Fruit fly (Drosophila melanogaster): Measurements from ENCODE around the gene Dhdds.

Dhdds gene

DNA sequence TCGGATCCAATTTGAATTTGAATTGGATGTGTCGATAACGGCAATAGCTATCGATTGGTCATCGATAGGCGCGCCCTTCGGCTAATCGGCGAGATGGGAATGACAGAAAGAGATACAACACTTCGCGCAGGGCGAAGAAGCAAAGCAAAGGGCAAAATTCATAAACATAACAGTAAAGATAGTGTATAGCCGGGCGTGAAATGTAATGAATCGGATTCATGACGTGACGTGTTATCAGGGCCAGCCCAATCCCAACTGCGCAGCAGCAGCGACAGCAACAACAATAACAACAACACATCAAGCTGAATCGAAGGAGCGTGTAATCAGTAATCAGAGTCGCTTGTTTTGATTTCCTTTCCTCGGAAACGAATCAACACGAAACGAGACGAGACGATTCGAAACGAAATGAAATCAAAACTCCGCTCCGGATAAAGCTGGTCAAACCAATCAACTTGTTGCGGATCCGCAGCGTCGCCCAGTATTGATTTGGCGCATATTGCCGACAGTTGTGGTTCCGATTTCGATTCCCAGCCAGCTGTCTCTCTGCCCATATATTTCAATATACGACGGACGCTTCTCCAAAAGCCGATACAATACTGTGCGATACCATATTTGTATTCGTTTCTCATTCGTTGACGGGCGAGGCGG, 21.0 kb downstream of the Dhdds start, which contains the start of gene snz:
TSS of gene snz (plus strand) at position 107 of the 648 bp plus-strand sequence.
- no peak for TF ChIP-seq CG8478 (optimal IDR thresholded peaks at IDR 0.05)
- no peak for TF ChIP-seq EcR (GFP tag; optimal IDR thresholded peaks at IDR 0.05)
- no peak for TF ChIP-seq psq (optimal IDR thresholded peaks at IDR 0.05)
- no peak for TF ChIP-seq Dll (optimal IDR thresholded peaks at IDR 0.05)
- TF ChIP-seq usp (GFP tag; optimal IDR thresholded peaks at IDR 0.05), result no peak
- TF ChIP-seq pan (optimal IDR thresholded peaks at IDR 0.05), result no peak

DNA sequence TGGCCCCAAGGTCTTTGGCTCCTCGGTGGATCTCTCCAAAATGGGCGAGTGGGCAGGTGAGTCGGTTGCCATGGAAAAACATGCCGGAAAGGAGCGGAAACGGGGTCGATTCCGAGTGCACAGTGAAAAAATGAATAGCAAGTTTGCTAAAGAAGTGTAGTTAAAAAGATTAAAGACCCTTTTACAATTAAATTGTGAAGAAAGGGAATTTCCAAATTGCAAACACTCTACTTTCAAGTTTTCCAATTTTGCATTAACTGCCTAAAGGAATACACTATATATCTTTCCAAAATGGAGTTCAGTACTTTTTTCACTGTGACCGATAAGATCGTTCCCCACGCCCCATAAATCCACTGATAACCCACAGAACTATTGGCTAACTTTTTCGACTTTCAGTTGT, 23.7 kb downstream of the Dhdds start:
- TF ChIP-seq Dll (optimal IDR thresholded peaks at IDR 0.05) (no peak), pan (optimal IDR thresholded peaks at IDR 0.05) (no peak), usp (GFP tag; optimal IDR thresholded peaks at IDR 0.05) (no peak), EcR (GFP tag; optimal IDR thresholded peaks at IDR 0.05) (no peak), CG8478 (optimal IDR thresholded peaks at IDR 0.05) (no peak), psq (optimal IDR thresholded peaks at IDR 0.05) (no peak)

DNA sequence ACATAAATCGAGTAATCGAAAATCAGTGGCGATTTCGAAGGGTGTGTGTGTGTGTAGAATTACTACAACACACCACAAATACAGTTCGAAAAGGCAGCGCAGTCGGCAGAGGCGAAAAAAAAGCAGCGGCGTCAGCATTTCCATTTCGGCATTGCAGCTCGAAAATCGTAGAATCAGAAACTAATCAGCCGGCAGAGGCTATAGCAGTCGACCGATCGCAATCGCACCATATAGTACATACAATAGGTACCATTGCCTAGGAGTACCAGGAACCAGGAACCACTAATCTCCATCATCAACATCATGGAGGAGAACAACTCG, 24.1 kb downstream of the Dhdds start:
- TF ChIP-seq pan (optimal IDR thresholded peaks at IDR 0.05) (no peak), EcR (GFP tag; optimal IDR thresholded peaks at IDR 0.05) (no peak), usp (GFP tag; optimal IDR thresholded peaks at IDR 0.05) (no peak), CG8478 (optimal IDR thresholded peaks at IDR 0.05) (no peak), Dll (optimal IDR thresholded peaks at IDR 0.05) (no peak), psq (optimal IDR thresholded peaks at IDR 0.05) (no peak)

DNA sequence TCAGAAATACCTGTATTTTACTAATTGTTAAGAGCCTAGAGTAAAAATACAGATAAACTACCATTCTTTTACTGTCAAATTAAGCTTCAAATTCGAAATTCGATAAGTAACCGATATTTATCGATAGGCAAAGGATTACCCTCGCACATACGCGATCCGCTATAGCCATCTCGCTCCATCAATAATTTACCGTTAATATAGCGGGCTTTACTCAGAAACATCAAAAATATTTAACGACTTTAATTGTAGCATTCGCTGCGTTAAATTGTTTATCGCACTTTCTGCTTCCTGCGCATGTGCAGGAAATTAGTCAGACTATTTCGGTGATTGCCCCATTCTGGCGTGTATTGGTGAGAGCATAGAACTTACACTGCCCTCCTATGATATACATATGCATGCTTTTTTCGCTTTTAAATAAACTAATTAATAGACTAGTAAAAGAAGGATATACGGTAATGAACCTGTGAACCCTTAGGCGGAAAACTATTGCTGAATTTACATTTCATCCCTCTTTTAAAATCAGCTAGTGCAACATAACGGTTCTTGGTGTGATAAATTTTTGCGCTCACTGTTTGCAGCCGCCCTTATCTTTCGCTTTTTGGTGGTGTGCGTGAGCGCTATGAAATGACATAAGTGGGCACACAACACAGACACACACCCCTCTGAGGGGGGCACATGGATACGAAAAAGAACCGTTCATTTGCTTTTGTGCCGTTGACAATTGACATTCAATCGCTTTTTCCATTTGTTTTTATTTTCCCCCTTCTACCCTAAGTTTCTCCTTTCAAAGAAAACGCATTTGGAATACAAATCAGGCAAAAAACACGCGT, 24.7 kb downstream of the Dhdds start, which contains the start of the genes dpr14 and spidey:
TSS of gene dpr14 (minus strand) at position 48 of the 830 bp plus-strand sequence.
TSS of gene spidey (plus strand) at position 693 of the 830 bp plus-strand sequence.
- TF ChIP-seq CG8478 (optimal IDR thresholded peaks at IDR 0.05) (no peak), usp (GFP tag; optimal IDR thresholded peaks at IDR 0.05) (no peak), Dll (optimal IDR thresholded peaks at IDR 0.05) (no peak), pan (optimal IDR thresholded peaks at IDR 0.05) (no peak), psq (optimal IDR thresholded peaks at IDR 0.05) (no peak), EcR (GFP tag; optimal IDR thresholded peaks at IDR 0.05) (no peak)

DNA sequence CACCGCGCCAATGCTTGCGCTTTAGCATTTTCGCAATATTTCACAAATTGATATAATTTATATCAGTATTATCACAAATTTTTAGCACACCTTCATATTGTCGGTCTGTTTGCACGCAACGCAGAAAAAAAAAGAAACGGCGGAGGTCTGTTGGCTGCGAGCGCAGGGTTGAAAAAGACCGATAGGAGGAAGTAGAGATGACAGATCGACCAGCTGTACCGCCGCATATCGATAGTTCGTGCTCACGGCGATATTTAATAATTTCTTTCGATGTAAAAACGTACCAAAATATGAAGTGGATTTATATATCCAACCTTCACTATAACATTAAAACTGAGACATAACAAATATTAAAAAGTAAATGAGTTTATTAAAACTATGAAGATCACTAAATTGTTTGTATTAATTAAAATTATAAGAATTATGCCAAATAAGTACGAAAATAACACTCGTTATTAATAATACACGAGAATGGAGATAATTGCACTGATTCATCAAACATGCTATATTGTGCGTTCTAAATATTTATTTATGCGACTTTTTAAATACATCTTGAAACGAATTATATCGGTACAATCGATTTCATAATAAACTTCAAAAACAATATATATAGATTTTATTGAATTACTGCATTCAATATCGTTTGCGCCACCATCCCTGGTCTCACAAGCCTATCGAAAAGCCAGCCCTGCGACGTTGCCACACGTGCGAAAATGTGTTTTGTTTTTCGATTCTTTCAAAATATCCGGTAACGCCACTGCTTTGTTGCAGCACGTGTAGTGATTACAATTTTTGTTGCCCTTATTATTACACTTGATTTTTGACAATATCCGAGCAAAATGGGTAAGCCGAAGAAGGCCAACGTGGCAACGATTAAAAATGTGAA, 31.8 kb downstream of the Dhdds start, which contains the start of the genes RpS6 and bys:
TSS of gene RpS6 (minus strand) at position 179 of the 886 bp plus-strand sequence.
TSS of gene bys (plus strand) at position 728 of the 886 bp plus-strand sequence.
- TF ChIP-seq usp (GFP tag; optimal IDR thresholded peaks at IDR 0.05), result no peak
- no peak for TF ChIP-seq psq (optimal IDR thresholded peaks at IDR 0.05)
- no peak for TF ChIP-seq EcR (GFP tag; optimal IDR thresholded peaks at IDR 0.05)
- TF ChIP-seq CG8478 (optimal IDR thresholded peaks at IDR 0.05), result no peak
- no peak for TF ChIP-seq pan (optimal IDR thresholded peaks at IDR 0.05)
- TF ChIP-seq Dll (optimal IDR thresholded peaks at IDR 0.05), result no peak

DNA sequence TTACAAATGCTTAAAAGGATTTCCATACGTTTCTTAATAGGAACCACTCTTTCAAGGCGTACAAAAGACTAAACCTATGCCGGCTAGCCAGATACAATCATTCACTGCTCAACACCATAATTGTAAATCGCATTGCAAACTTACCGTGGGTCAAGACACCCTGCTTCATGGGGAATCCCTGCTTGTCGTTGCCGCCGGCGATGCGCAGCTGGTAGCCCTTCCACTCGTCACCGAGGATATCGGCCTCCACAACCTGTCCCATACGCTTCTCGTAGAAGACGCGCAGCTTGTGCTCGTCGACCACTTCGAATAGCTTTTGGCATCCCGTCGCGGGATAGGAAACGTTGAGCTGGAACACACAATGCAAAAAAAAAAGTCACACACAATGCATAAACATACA, 32.5 kb downstream of the Dhdds start:
- no peak for TF ChIP-seq EcR (GFP tag; optimal IDR thresholded peaks at IDR 0.05)
- no peak for TF ChIP-seq usp (GFP tag; optimal IDR thresholded peaks at IDR 0.05)

DNA sequence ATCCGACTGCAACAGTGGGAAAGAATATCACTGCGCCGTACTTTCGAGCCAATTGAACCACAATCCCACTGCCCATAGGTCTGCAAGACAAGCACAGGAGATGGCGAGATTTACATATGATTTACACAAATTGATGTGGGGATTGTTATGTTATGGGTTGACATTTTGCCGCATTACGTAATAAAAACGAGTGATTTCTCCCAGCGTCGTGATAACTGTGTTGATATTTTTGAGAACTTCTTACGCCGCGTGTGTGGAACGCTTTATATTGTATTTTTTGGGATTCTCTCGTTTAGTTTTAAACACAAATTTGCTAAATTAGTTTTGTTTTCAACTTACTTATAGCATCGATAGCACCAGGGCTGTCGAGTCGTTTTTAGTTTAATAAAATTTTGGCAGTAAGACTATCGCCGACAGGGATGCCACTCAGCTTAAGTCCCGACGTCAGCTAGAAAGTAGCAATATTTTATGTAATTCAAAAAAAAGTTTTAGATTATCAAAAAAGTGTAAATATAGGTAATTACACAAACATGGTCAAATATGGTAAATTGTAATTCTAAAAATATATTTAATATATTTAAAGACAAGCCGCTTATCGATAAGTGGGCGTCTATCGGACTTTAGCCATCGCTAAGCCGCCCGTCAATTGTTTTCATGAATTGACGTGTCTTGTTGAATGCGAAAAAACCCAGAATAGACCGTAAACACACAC, 39.6 kb downstream of the Dhdds start, which contains the start of the genes CG45089, ND-MNLL and p115:
TSS of gene CG45089 (minus strand) at position 388 of the 712 bp plus-strand sequence.
TSS of gene ND-MNLL (minus strand) at position 388 of the 712 bp plus-strand sequence.
TSS of gene p115 (plus strand) at position 621 of the 712 bp plus-strand sequence.
- no peak for TF ChIP-seq usp (GFP tag; optimal IDR thresholded peaks at IDR 0.05)
- no peak for TF ChIP-seq psq (optimal IDR thresholded peaks at IDR 0.05)
- TF ChIP-seq Dll (optimal IDR thresholded peaks at IDR 0.05), result no peak
- TF ChIP-seq CG8478 (optimal IDR thresholded peaks at IDR 0.05), result no peak
- TF ChIP-seq pan (optimal IDR thresholded peaks at IDR 0.05), result no peak
- no peak for TF ChIP-seq EcR (GFP tag; optimal IDR thresholded peaks at IDR 0.05)

DNA sequence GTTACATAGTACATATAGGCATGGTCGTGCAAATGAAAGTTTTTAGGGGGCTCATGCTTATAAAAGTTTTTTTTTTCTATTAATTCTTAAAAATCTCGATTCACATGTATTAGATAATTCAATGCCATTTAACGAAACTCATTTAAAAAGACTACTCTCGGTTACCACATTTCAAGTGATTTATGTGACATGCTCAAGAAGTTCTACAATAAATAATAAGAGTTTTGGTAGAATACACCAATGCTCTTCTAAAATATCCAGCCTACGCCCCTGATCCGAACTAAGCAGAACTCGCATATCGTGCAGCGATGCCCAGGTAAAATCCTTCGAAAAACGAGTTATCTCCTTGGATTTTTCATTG, 40.6 kb downstream of the Dhdds start:
- TF ChIP-seq Dll (optimal IDR thresholded peaks at IDR 0.05), result no peak
- TF ChIP-seq psq (optimal IDR thresholded peaks at IDR 0.05), result no peak
- no peak for TF ChIP-seq pan (optimal IDR thresholded peaks at IDR 0.05)
- TF ChIP-seq CG8478 (optimal IDR thresholded peaks at IDR 0.05), result no peak
- no peak for TF ChIP-seq usp (GFP tag; optimal IDR thresholded peaks at IDR 0.05)
- no peak for TF ChIP-seq EcR (GFP tag; optimal IDR thresholded peaks at IDR 0.05)

DNA sequence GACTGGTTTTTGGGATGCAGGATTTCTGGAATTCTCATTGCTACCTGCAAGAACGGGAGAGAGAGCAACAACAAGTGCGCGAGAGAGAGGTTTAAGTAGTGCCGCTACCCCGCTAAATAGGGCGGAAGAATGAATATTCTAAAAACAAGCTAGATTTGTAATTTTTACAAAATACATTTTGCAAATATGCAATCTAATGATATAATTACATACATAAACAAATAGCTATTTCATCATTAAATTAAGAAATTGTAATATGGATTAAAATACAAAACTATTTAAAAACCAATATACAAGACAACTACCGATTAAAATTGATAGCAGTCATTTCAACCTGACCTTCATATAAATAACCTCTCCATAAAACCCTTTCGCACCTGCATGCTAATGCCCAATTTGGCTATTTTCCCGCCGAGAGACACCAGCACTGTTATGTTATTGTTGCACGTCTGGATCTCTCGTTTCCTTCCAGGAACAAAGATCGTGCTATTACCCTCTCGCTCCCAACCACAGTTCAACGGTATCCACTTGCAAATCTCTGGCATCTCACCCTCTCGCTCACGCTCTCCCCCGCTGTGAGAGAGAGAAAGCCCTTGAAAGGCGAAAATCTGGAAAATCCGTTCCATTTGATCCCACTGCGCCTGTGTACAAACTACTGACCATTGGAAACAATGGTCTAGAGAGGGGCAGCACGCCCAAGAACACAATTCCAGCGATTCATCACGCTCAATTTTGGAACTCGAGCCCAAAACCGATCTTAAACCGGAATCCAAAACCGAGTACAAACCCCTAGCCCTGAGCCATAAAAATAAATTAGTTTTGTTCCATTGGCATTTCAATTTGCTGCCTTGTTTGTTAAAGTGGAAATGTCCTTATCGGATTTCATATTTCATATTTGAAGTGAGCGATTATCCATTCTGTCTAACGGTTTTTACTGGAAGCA, 41.3 kb downstream of the Dhdds start, which contains the start of gene Nek2:
TSS of gene Nek2 (minus strand) at position 51 of the 943 bp plus-strand sequence.
- TF ChIP-seq CG8478 (optimal IDR thresholded peaks at IDR 0.05) (no peak), pan (optimal IDR thresholded peaks at IDR 0.05) (no peak), EcR (GFP tag; optimal IDR thresholded peaks at IDR 0.05) (no peak), psq (optimal IDR thresholded peaks at IDR 0.05) (no peak), Dll (optimal IDR thresholded peaks at IDR 0.05) (no peak), usp (GFP tag; optimal IDR thresholded peaks at IDR 0.05) (no peak)
